Fruit fly (Drosophila melanogaster): ENCODE results near the gene Lk.

DNA sequence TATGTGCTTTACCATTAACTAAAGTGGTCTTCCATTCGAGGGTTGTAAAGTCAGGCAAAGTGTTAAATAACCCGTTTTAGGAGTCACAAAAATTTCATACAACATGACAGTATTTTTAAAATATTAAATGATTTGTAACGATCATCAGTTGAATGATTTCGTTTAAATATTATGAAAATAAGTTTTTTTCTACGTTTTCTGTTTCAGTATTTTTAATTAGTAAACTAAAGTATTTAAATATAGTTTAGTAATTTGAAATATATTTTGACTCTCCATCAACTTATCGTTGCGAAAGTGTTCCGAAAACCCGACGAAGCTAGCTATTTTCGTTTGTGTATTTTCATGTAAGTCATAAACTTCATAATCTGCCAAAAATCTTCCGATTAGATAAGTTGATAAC is 6.6 kb upstream of the Lk start, which contains the start of gene CG42758:
- TF ChIP-seq CG34224 (GFP tag; IDR thresholded peaks at IDR 0.05; ENCODE audit: partially characterized antibody) = no peak
- TF ChIP-seq ind (GFP tag; optimal IDR thresholded peaks at IDR 0.05) = no peak
- no peak for TF ChIP-seq CG14441 (GFP tag; IDR thresholded peaks at IDR 0.05)
